ENCODE assay signal across 4 fruit fly cellular contexts in genomic region chr3L:10678545-10679067, dm6.
TF ChIP-seq lines count a peak whose summit lies in the region.

No protein-coding gene starts in this region.

TF ChIP-seq in whole organism, adult, 20 proteins besides CTCF, POLR2A, EP300 and RAD21 (continued from another document):
- TF ChIP-seq ovo (GFP tag; optimal IDR thresholded peaks at IDR 0.05; lab: Kevin White, UChicago) (peak; percentile 78), CG7101 (tag; optimal IDR thresholded peaks at IDR 0.05; lab: Kevin White, UChicago) (peak; percentile 95)
TF ChIP-seq in whole organism, adult: peak in this region for 18.

TF ChIP-seq in whole organism, embryonic, 481 proteins besides CTCF, POLR2A, EP300 and RAD21 (continued from another document and continues in another):
- peak; percentile 86 for TF ChIP-seq CG1792 (GFP tag; optimal IDR thresholded peaks at IDR 0.05; lab: Kevin White, UChicago)
- no peak for TF ChIP-seq cad (GFP tag; optimal IDR thresholded peaks at IDR 0.05; lab: Kevin White, UChicago)
- TF ChIP-seq zen (tag; optimal IDR thresholded peaks at IDR 0.05; lab: Kevin White, UChicago), result peak; percentile 85
- TF ChIP-seq Hr51 (GFP tag; optimal IDR thresholded peaks at IDR 0.05; lab: Kevin White, UChicago), result peak; percentile 85 to 97
- peak; percentile 92 for TF ChIP-seq tio (GFP tag; optimal IDR thresholded peaks at IDR 0.05; lab: Kevin White, UChicago)
- TF ChIP-seq CG4328 (GFP tag; optimal IDR thresholded peaks at IDR 0.05; lab: Kevin White, UChicago), result peak; percentile 95
- peak; percentile 73 for TF ChIP-seq ERR (GFP tag; optimal IDR thresholded peaks at IDR 0.05; lab: Kevin White, UChicago)
- TF ChIP-seq CG17912 (GFP tag; optimal IDR thresholded peaks at IDR 0.05; lab: Kevin White, UChicago), result peak; percentile 65
- peak; percentile 68 for TF ChIP-seq Ets97D (GFP tag; optimal IDR thresholded peaks at IDR 0.05; lab: Kevin White, UChicago)
- TF ChIP-seq onecut (GFP tag; IDR thresholded peaks at IDR 0.05; lab: Robert Waterston, UW), result peak; percentile 91
- TF ChIP-seq gro (GFP tag; optimal IDR thresholded peaks at IDR 0.05; lab: Kevin White, UChicago), result peak; percentile 85
- peak; percentile 94 for TF ChIP-seq Side (GFP tag; optimal IDR thresholded peaks at IDR 0.05; lab: Kevin White, UChicago)
- TF ChIP-seq nerfin-2 (GFP tag; IDR thresholded peaks at IDR 0.05; lab: Robert Waterston, UW; ENCODE audit: partially characterized antibody), result no peak
- peak; percentile 98 for TF ChIP-seq org-1 (GFP tag; optimal IDR thresholded peaks at IDR 0.05; lab: Kevin White, UChicago)
- TF ChIP-seq CG17612 (GFP tag; IDR thresholded peaks at IDR 0.05; lab: Robert Waterston, UW), result peak; percentile 86
- peak; percentile 90 for TF ChIP-seq CrebB (tag; optimal IDR thresholded peaks at IDR 0.05; lab: Kevin White, UChicago)
- TF ChIP-seq cas (GFP tag; IDR thresholded peaks at IDR 0.05; lab: Robert Waterston, UW), result peak; percentile 84
- TF ChIP-seq CG1603 (tag; optimal IDR thresholded peaks at IDR 0.05; lab: Kevin White, UChicago), result peak; percentile 85
- peak; percentile 99 for TF ChIP-seq gem (tag; optimal IDR thresholded peaks at IDR 0.05; lab: Kevin White, UChicago)
- TF ChIP-seq gsb (GFP tag; IDR thresholded peaks at IDR 0.05; lab: Robert Waterston, UW), result peak; percentile 87
- peak; percentile 76 for TF ChIP-seq emc (GFP tag; optimal IDR thresholded peaks at IDR 0.05; lab: Kevin White, UChicago)
- TF ChIP-seq klu (GFP tag; IDR thresholded peaks at IDR 0.05; lab: Robert Waterston, UW), result peak; percentile 93
- TF ChIP-seq CG13296 (GFP tag; optimal IDR thresholded peaks at IDR 0.05; lab: Kevin White, UChicago), result peak; percentile 96
- TF ChIP-seq CG6654 (GFP tag; optimal IDR thresholded peaks at IDR 0.05; lab: Kevin White, UChicago), result peak; percentile 80
- TF ChIP-seq HLHmδ (GFP tag; optimal IDR thresholded peaks at IDR 0.05; lab: Kevin White, UChicago), result no peak
- peak; percentile 92 for TF ChIP-seq CG7357 (GFP tag; IDR thresholded peaks at IDR 0.05; lab: Robert Waterston, UW)
- peak; percentile 87 for TF ChIP-seq CG11456 (GFP tag; IDR thresholded peaks at IDR 0.05; lab: Robert Waterston, UW)
- peak; percentile 92 for TF ChIP-seq jigr1 (GFP tag; IDR thresholded peaks at IDR 0.05; lab: Robert Waterston, UW)
- TF ChIP-seq CG31441 (GFP tag; IDR thresholded peaks at IDR 0.05; lab: Robert Waterston, UW), result peak; percentile 90
- peak; percentile 90 for TF ChIP-seq abd-A (tag; optimal IDR thresholded peaks at IDR 0.05; lab: Kevin White, UChicago)
- no peak for TF ChIP-seq hth (optimal IDR thresholded peaks at IDR 0.05; lab: Kevin White, UChicago)
- peak; percentile 78 for TF ChIP-seq CG12744 (GFP tag; optimal IDR thresholded peaks at IDR 0.05; lab: Kevin White, UChicago)
- TF ChIP-seq bigmax (GFP tag; optimal IDR thresholded peaks at IDR 0.05; lab: Kevin White, UChicago), result peak; percentile 57
- TF ChIP-seq CG3838 (GFP tag; optimal IDR thresholded peaks at IDR 0.05; lab: Kevin White, UChicago), result peak; percentile 89
- TF ChIP-seq jumu (GFP tag; optimal IDR thresholded peaks at IDR 0.05; lab: Kevin White, UChicago), result peak; percentile 90
- peak; percentile 72 for TF ChIP-seq CG4360 (GFP tag; IDR thresholded peaks at IDR 0.05; lab: Robert Waterston, UW)
- TF ChIP-seq stwl (tag; optimal IDR thresholded peaks at IDR 0.05; lab: Kevin White, UChicago), result peak; percentile 17
- peak; percentile 90 for TF ChIP-seq CHES-1-like (GFP tag; optimal IDR thresholded peaks at IDR 0.05; lab: Kevin White, UChicago)
- peak; percentile 69; the same call in 1 of the 2 replicates for TF ChIP-seq CG10959 (GFP tag; IDR thresholded peaks at IDR 0.05; lab: Robert Waterston, UW)
- peak; percentile 98 for TF ChIP-seq CG30403 (GFP tag; optimal IDR thresholded peaks at IDR 0.05; lab: Kevin White, UChicago)
- TF ChIP-seq wor (GFP tag; IDR thresholded peaks at IDR 0.05; lab: Robert Waterston, UW), result peak; percentile 88
- peak; percentile 84 for TF ChIP-seq crc (GFP tag; optimal IDR thresholded peaks at IDR 0.05; lab: Kevin White, UChicago)
- TF ChIP-seq CG14860 (GFP tag; IDR thresholded peaks at IDR 0.05; lab: Robert Waterston, UW; ENCODE audit: partially characterized antibody), result no peak

TF ChIP-seq in whole organism, prepupa, 60 proteins besides CTCF, POLR2A, EP300 and RAD21 (continued from another document):
- TF ChIP-seq Hr38 (GFP tag; optimal IDR thresholded peaks at IDR 0.05; lab: Kevin White, UChicago) (no peak), fd59A (GFP tag; optimal IDR thresholded peaks at IDR 0.05; lab: Kevin White, UChicago) (peak; percentile 83), Smox (GFP tag; optimal IDR thresholded peaks at IDR 0.05; lab: Kevin White, UChicago) (peak; percentile 84), CG34406 (GFP tag; optimal IDR thresholded peaks at IDR 0.05; lab: Kevin White, UChicago) (peak; percentile 89), Eip75B (GFP tag; optimal IDR thresholded peaks at IDR 0.05; lab: Kevin White, UChicago) (peak; percentile 95), CG32006 (GFP tag; optimal IDR thresholded peaks at IDR 0.05; lab: Kevin White, UChicago) (peak; percentile 95), fd85E (GFP tag; optimal IDR thresholded peaks at IDR 0.05; lab: Kevin White, UChicago) (no peak), Lpt (GFP tag; optimal IDR thresholded peaks at IDR 0.05; lab: Kevin White, UChicago) (peak; percentile 83), CG11902 (GFP tag; optimal IDR thresholded peaks at IDR 0.05; lab: Kevin White, UChicago) (peak; percentile 80), CG31627 (GFP tag; optimal IDR thresholded peaks at IDR 0.05; lab: Kevin White, UChicago) (peak; percentile 81), CG6808 (GFP tag; optimal IDR thresholded peaks at IDR 0.05; lab: Kevin White, UChicago) (peak; percentile 88), pdm3 (GFP tag; optimal IDR thresholded peaks at IDR 0.05; lab: Kevin White, UChicago) (peak; percentile 88), Blimp-1 (GFP tag; optimal IDR thresholded peaks at IDR 0.05; lab: Kevin White, UChicago) (peak; percentile 73), Met (GFP tag; optimal IDR thresholded peaks at IDR 0.05; lab: Kevin White, UChicago) (peak; percentile 89), topi (GFP tag; optimal IDR thresholded peaks at IDR 0.05; lab: Kevin White, UChicago) (peak; percentile 88), OdsH (GFP tag; optimal IDR thresholded peaks at IDR 0.05; lab: Kevin White, UChicago) (peak; percentile 87), cyc (GFP tag; optimal IDR thresholded peaks at IDR 0.05; lab: Kevin White, UChicago) (peak; percentile 80), Hr39 (GFP tag; optimal IDR thresholded peaks at IDR 0.05; lab: Kevin White, UChicago) (peak; percentile 79), net (GFP tag; optimal IDR thresholded peaks at IDR 0.05; lab: Kevin White, UChicago) (peak; percentile 88), Sox14 (GFP tag; optimal IDR thresholded peaks at IDR 0.05; lab: Kevin White, UChicago) (peak; percentile 91), acj6 (GFP tag; optimal IDR thresholded peaks at IDR 0.05; lab: Kevin White, UChicago) (peak; percentile 85), fkh (GFP tag; optimal IDR thresholded peaks at IDR 0.05; lab: Kevin White, UChicago) (peak; percentile 70), eg (GFP tag; IDR thresholded peaks at IDR 0.05; lab: Robert Waterston, UW) (peak; percentile 92), CG1621 (tag; optimal IDR thresholded peaks at IDR 0.05; lab: Kevin White, UChicago) (peak; percentile 84), svp (GFP tag; lab: Kevin White, UChicago) (peak; percentile 96), CG10631 (GFP tag; optimal IDR thresholded peaks at IDR 0.05; lab: Kevin White, UChicago) (peak; percentile 94), dac (GFP tag; optimal IDR thresholded peaks at IDR 0.05; lab: Kevin White, UChicago) (peak; percentile 76), CG6163 (GFP tag; IDR thresholded peaks at IDR 0.05; lab: Robert Waterston, UW) (peak; percentile 84; the same call in 2 of the 3 replicates), CG6276 (GFP tag; optimal IDR thresholded peaks at IDR 0.05; lab: Kevin White, UChicago) (peak; percentile 88), CG8119 (GFP tag; IDR thresholded peaks at IDR 0.05; lab: Robert Waterston, UW) (peak; percentile 97), CG8632 (GFP tag; optimal IDR thresholded peaks at IDR 0.05; lab: Kevin White, UChicago) (peak; percentile 84), CG15336 (GFP tag; IDR thresholded peaks at IDR 0.05; lab: Robert Waterston, UW) (peak; percentile 98), CG4318 (GFP tag; optimal IDR thresholded peaks at IDR 0.05; lab: Kevin White, UChicago) (peak; percentile 82), CG6854 (GFP tag; optimal IDR thresholded peaks at IDR 0.05; lab: Kevin White, UChicago) (peak; percentile 35), CG3919 (GFP tag; optimal IDR thresholded peaks at IDR 0.05; lab: Kevin White, UChicago) (peak; percentile 86), Ets21C (GFP tag; optimal IDR thresholded peaks at IDR 0.05; lab: Kevin White, UChicago) (peak; percentile 78), CG8319 (GFP tag; optimal IDR thresholded peaks at IDR 0.05; lab: Kevin White, UChicago) (peak; percentile 73), CG16779 (tag; optimal IDR thresholded peaks at IDR 0.05; lab: Kevin White, UChicago) (peak; percentile 84), salr (GFP tag; optimal IDR thresholded peaks at IDR 0.05; lab: Kevin White, UChicago) (peak; percentile 42 to 93), ss (GFP tag; optimal IDR thresholded peaks at IDR 0.05; lab: Kevin White, UChicago) (peak; percentile 89), Sox102F (GFP tag; optimal IDR thresholded peaks at IDR 0.05; lab: Kevin White, UChicago) (peak; percentile 85)

TF ChIP-seq in whole organism, wandering third instar larva, 38 proteins besides CTCF, POLR2A, EP300 and RAD21 (continued from another document):
- TF ChIP-seq jim (GFP tag; optimal IDR thresholded peaks at IDR 0.05; lab: Kevin White, UChicago) (peak; percentile 42), dsf (GFP tag; optimal IDR thresholded peaks at IDR 0.05; lab: Kevin White, UChicago; ENCODE audit: borderline replicate concordance) (no peak), HLH106 (tag; optimal IDR thresholded peaks at IDR 0.05; lab: Kevin White, UChicago) (peak; percentile 90), Rel (GFP tag; optimal IDR thresholded peaks at IDR 0.05; lab: Kevin White, UChicago) (peak; percentile 16), Rel (tag; optimal IDR thresholded peaks at IDR 0.05; lab: Kevin White, UChicago) (peak; percentile 53), Dif (GFP tag; optimal IDR thresholded peaks at IDR 0.05; lab: Kevin White, UChicago; ENCODE audit: partially characterized antibody) (no peak), sv (GFP tag; optimal IDR thresholded peaks at IDR 0.05; lab: Kevin White, UChicago) (peak; percentile 85), CrebA (GFP tag; optimal IDR thresholded peaks at IDR 0.05; lab: Kevin White, UChicago; ENCODE audit: borderline replicate concordance) (peak; percentile 51), GATAd (GFP tag; optimal IDR thresholded peaks at IDR 0.05; lab: Kevin White, UChicago) (no peak), Sp1 (GFP tag; optimal IDR thresholded peaks at IDR 0.05; lab: Kevin White, UChicago) (peak; percentile 92), Mio (GFP tag; optimal IDR thresholded peaks at IDR 0.05; lab: Kevin White, UChicago) (peak; percentile 68), sage (GFP tag; optimal IDR thresholded peaks at IDR 0.05; lab: Kevin White, UChicago) (no peak), Myc (optimal IDR thresholded peaks at IDR 0.05; lab: Kevin White, UChicago) (no peak)
TF ChIP-seq in whole organism, wandering third instar larva: peak in this region for 24.
